Fruit fly (Drosophila melanogaster) whole organism, pupa: ENCODE data around the gene AhcyL2.

Experiments used
- CG10348 ChIP-seq: fragments of 200-800 bp; sonication (Bioruptor generic); IDR thresholded peaks from 2 replicates; pipeline ENCODE4 v1.3.6; 2022; ENCODE audit warnings: missing biosample characterization, missing genetic modification characterization
- CG14655 ChIP-seq: fragments of 200-800 bp; sonication (Bioruptor generic); optimal IDR thresholded peaks from 3 replicates; lab custom pipeline; 2017; ENCODE audit warnings: mild to moderate bottlenecking, missing biosample characterization, missing genetic modification reagents, missing genetic modification characterization
- CG17806 ChIP-seq: fragments of 200-800 bp; sonication (Bioruptor generic); optimal IDR thresholded peaks from 2 replicates; lab custom pipeline; 2018; ENCODE audit warnings: missing biosample characterization, mild to moderate bottlenecking, missing genetic modification characterization, moderate library complexity
- CG34367 ChIP-seq: fragments of 200-800 bp; sonication (Bioruptor generic); optimal IDR thresholded peaks from 2 replicates; lab custom pipeline; 2018; ENCODE audit warnings: missing biosample characterization, mild to moderate bottlenecking, missing genetic modification characterization
- CG8159 ChIP-seq: fragments of 200-800 bp; sonication (Bioruptor generic); optimal IDR thresholded peaks from 3 replicates; lab custom pipeline; 2018; ENCODE audit warnings: missing biosample characterization, mild to moderate bottlenecking, missing genetic modification characterization, moderate library complexity
- CG8301 ChIP-seq: fragments of 200-800 bp; sonication (Bioruptor generic); optimal IDR thresholded peaks from 2 replicates; lab custom pipeline; 2018; ENCODE audit warnings: missing biosample characterization, mild to moderate bottlenecking, missing genetic modification characterization
- D1 ChIP-seq: fragments of 200-800 bp; sonication (Bioruptor generic); optimal IDR thresholded peaks from 2 replicates; lab custom pipeline; 2018; ENCODE audit warnings: missing biosample characterization, mild to moderate bottlenecking, missing genetic modification characterization, moderate library complexity
- Ets98B ChIP-seq: fragments of 200-800 bp; sonication (Bioruptor generic); IDR thresholded peaks from 2 replicates; pipeline ENCODE4 v1.3.6; 2022; ENCODE audit warnings: missing biosample characterization, missing genetic modification characterization
- Pif1A ChIP-seq: fragments of 200-800 bp; sonication (Bioruptor generic); optimal IDR thresholded peaks from 3 replicates; lab custom pipeline; 2016; ENCODE audit warnings: missing biosample characterization, missing genetic modification characterization
- Pif1B ChIP-seq: fragments of 200-800 bp; sonication (Bioruptor generic); optimal IDR thresholded peaks from 3 replicates; lab custom pipeline; 2016; ENCODE audit warnings: missing biosample characterization, missing genetic modification characterization
- Snoo ChIP-seq: fragments of 200-800 bp; sonication (Bioruptor generic); optimal IDR thresholded peaks from 3 replicates; lab custom pipeline; 2017; ENCODE audit warnings: missing biosample characterization, mild to moderate bottlenecking, missing genetic modification characterization, inconsistent platforms
- fd96Ca ChIP-seq: fragments of 200-800 bp; sonication (Bioruptor generic); IDR thresholded peaks from 3 replicates; pipeline ENCODE4 v1.3.6; 2022; ENCODE audit warnings: missing biosample characterization, missing genetic modification characterization
- gl ChIP-seq: fragments of 200-800 bp; sonication (Bioruptor generic); optimal IDR thresholded peaks from 2 replicates; lab custom pipeline; 2018; ENCODE audit warnings: missing biosample characterization, mild to moderate bottlenecking, missing genetic modification characterization
- rn ChIP-seq: fragments of 200-800 bp; sonication (Bioruptor generic); IDR thresholded peaks from 2 replicates; pipeline ENCODE4 v1.3.6; 2022; ENCODE audit warnings: missing biosample characterization, missing genetic modification characterization

DNA sequence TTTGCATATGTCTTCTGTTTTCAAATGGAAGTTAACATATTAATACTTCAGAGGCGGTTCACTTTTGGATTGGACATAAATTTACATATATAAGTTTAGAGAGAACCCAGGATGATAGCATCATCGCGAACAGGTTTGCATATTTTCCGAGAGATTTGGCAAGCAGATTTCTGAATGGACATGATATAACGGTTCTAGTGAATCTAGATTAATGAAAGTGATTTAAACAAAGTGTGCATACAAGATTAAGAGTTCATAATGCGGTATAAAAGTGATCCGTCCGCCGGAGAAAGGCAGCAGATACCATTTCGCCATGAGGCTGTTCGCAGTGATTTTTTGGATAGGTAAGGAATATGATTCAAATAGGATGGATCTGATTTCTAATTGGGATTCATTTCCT is 46.4 kb upstream of the AhcyL2 start, which contains the start of gene CG5225:
- no peak for TF ChIP-seq CG14655
- TF ChIP-seq fd96Ca (GFP tag; lab: Robert Waterston, UW), result no peak
- no peak for TF ChIP-seq Pif1A (GFP tag; lab: Kevin White, UChicago)
- no peak for TF ChIP-seq CG10348 (GFP tag; lab: Robert Waterston, UW)
- TF ChIP-seq Snoo, result no peak
- TF ChIP-seq rn (GFP tag; lab: Robert Waterston, UW), result no peak
- no peak for TF ChIP-seq CG8301 (tag; lab: Kevin White, UChicago)
- no peak for TF ChIP-seq Ets98B (GFP tag; lab: Robert Waterston, UW)
- TF ChIP-seq Pif1B (GFP tag; lab: Kevin White, UChicago), result no peak
- no peak for TF ChIP-seq CG8159
- no peak for TF ChIP-seq gl (tag; lab: Kevin White, UChicago)
- TF ChIP-seq CG17806, result no peak
- TF ChIP-seq CG34367, result no peak
- no peak for TF ChIP-seq D1 (tag; lab: Kevin White, UChicago)
